Fruit fly (Drosophila melanogaster) whole organism, embryonic: ENCODE data around the gene CG9297.

Experiments used
- Blimp-1 ChIP-seq: fragments of 200-800 bp; sonication (Bioruptor generic); optimal IDR thresholded peaks from 3 replicates; lab custom pipeline; 2018; ENCODE audit warnings: missing biosample characterization, missing genetic modification characterization, mild to moderate bottlenecking, moderate library complexity, missing genetic modification reagents
- C15 ChIP-seq: fragments of 200-800 bp; sonication (Bioruptor generic); IDR thresholded peaks from 3 replicates; pipeline ENCODE4 v1.3.6; 2022; ENCODE audit warnings: missing biosample characterization, missing genetic modification characterization
- E2f2 ChIP-seq: fragments of 200-800 bp; sonication (Bioruptor generic); IDR thresholded peaks from 2 replicates; pipeline ENCODE4 v1.3.6; 2022; ENCODE audit warnings: missing biosample characterization, missing genetic modification characterization
- Trl ChIP-seq, 3 experiments: fragments of >200 bp in 2 of 3; fragments of 200-800 bp in 1 of 3; sonication (Bioruptor generic) in 1 of 3; optimal IDR thresholded peaks; 2 replicates in 1 of 3; 3 replicates in 2 of 3; lab custom pipeline; 2016 to 2017; ENCODE audit warnings: missing biosample characterization in 1 of 3, missing genetic modification characterization in 1 of 3
- ab ChIP-seq: fragments of 200-800 bp; sonication (Bioruptor generic); optimal IDR thresholded peaks from 2 replicates; lab custom pipeline; 2016; ENCODE audit warnings: missing biosample characterization, missing genetic modification characterization
- ftz-f1 ChIP-seq: fragments of 200-800 bp; sonication (Bioruptor generic); optimal IDR thresholded peaks from 2 replicates; lab custom pipeline; 2016; ENCODE audit warnings: missing biosample characterization, missing genetic modification characterization
- gsb ChIP-seq: fragments of 200-800 bp; sonication (Bioruptor generic); IDR thresholded peaks from 2 replicates; pipeline ENCODE4 v1.3.6; 2022; ENCODE audit warnings: missing biosample characterization, missing genetic modification characterization
- insv ChIP-seq, 2 experiments: fragments of 200-800 bp; sonication (Bioruptor generic); optimal IDR thresholded peaks; 3 replicates each; lab custom pipeline; 2016 to 2018; ENCODE audit warnings: missing biosample characterization in 2 of 2, missing genetic modification characterization in 2 of 2
- mld ChIP-seq: fragments of 200-800 bp; sonication (Bioruptor generic); IDR thresholded peaks from 3 replicates; pipeline ENCODE4 v1.3.6; 2022; ENCODE audit warnings: missing biosample characterization, missing genetic modification characterization; ENCODE audit not compliant: partially characterized antibody
- pho ChIP-seq: fragments of 200-800 bp; sonication (Bioruptor generic); optimal IDR thresholded peaks from 2 replicates; lab custom pipeline; 2016; ENCODE audit warnings: missing biosample characterization, missing genetic modification characterization
- rib ChIP-seq: fragments of 200-800 bp; sonication (Bioruptor generic); IDR thresholded peaks from 2 replicates; pipeline ENCODE4 v1.3.6; 2022; ENCODE audit warnings: missing biosample characterization, missing genetic modification characterization
- zfh2 ChIP-seq: fragments of 200-800 bp; sonication (Bioruptor generic); optimal IDR thresholded peaks from 2 replicates; lab custom pipeline; 2016; ENCODE audit warnings: missing biosample characterization, missing genetic modification characterization

DNA sequence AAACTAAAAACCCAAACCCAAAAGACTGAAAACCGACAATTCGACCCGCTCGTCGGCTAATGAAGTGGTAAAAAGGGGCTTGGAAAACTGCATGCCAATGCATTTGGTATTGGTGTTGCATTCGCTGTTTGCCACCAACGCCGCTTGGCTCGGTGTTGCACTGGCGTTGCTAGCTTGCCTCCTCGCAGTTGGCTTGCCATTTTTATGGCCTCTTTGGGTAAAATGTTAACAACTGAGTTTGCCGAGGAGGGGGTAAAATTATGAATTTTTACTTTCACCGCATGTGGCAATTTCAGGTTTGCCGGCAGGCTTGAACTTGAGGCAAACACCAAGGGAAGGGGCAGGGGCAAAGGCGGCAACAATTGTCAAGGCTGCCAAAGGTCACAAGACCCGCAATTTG lies 17.4 kb downstream of the CG9297 start:
- no peak for TF ChIP-seq mld (GFP tag; lab: Robert Waterston, UW)
- TF ChIP-seq Blimp-1 (GFP tag; lab: Kevin White, UChicago): no peak
- TF ChIP-seq rib: no peak
- no peak for TF ChIP-seq ab (GFP tag; lab: Kevin White, UChicago)
- no peak for TF ChIP-seq E2f2 (GFP tag; lab: Robert Waterston, UW)
- TF ChIP-seq zfh2 (GFP tag; lab: Kevin White, UChicago): no peak
- TF ChIP-seq insv (GFP tag; optimal IDR thresholded peaks at IDR 0.05; lab: Kevin White, UChicago): no peak
- no peak for TF ChIP-seq gsb
- no peak for TF ChIP-seq ftz-f1 (GFP tag; lab: Kevin White, UChicago)
- no peak for TF ChIP-seq Trl (optimal IDR thresholded peaks at IDR 0.05; lab: Kevin White, UChicago)
- no peak for TF ChIP-seq Trl (GFP tag; optimal IDR thresholded peaks at IDR 0.05; lab: Kevin White, UChicago)
- no peak for TF ChIP-seq pho (GFP tag; lab: Kevin White, UChicago)
- no peak for TF ChIP-seq C15 (GFP tag; lab: Robert Waterston, UW)
